Worm (Caenorhabditis elegans): ENCODE measurements around the gene srbc-2.
"Not testable (repeated sequence)": the region's sequence is repeated elsewhere in the genome, so short reads cannot be mapped to it uniquely, and the experiment has no call there.

srbc-2 gene

ce11 chrV:3409498-3409897 lies 32.6 kb upstream of the srbc-2 start:
- TF ChIP-seq F49E8.2 (tag; optimal IDR thresholded peaks at IDR 0.05; ENCODE audit: insufficient read depth), result no peak
- TF ChIP-seq Y56A3A.18 (GFP tag; IDR thresholded peaks at IDR 0.05), result no peak
- TF ChIP-seq somi-1 (GFP tag; optimal IDR thresholded peaks at IDR 0.05), result no peak
- no peak for TF ChIP-seq lir-1 (GFP tag; conservative IDR thresholded peaks at IDR 0.05)

DNA sequence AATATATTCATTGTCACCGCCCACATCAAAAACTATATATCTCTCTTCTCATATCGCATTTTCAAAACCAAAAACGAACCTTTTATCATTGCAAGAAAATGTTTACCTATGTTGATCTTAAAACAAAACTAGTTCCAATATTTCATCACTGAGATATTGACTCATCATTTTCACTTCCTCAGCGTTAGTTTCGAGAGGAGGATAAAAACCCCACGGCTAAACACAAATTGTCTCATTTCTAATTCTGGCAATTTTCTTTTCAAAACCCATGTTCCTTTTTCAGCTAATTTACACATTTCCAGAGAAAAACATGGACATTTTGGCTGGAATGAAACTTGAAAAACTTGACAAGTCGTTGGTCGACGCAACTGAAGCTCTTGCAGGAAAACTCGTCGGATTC lies 31.7 kb upstream of the srbc-2 start, which contains the start of gene T20D4.7:
Gene T20D4.7, plus strand, starts transcription at position 301 of the 400 bp plus-strand sequence.
- TF ChIP-seq egl-18 (GFP tag; IDR thresholded peaks at IDR 0.05) (no peak), T07F8.4 (tag; optimal IDR thresholded peaks at IDR 0.05) (no peak), let-607 (tag; optimal IDR thresholded peaks at IDR 0.05) (no peak), hmg-20 (GFP tag; IDR thresholded peaks at IDR 0.05) (no peak), dpff-1 (tag; optimal IDR thresholded peaks at IDR 0.05) (no peak), tlf-1 (GFP tag; optimal IDR thresholded peaks at IDR 0.05) (no peak), D2030.7 (GFP tag; IDR thresholded peaks at IDR 0.05) (no peak), C17E4.6 (GFP tag; IDR thresholded peaks at IDR 0.05) (no peak), Y95B8A.8 (GFP tag; IDR thresholded peaks at IDR 0.05) (no peak), xnd-1 (tag; optimal IDR thresholded peaks at IDR 0.05) (no peak)

DNA sequence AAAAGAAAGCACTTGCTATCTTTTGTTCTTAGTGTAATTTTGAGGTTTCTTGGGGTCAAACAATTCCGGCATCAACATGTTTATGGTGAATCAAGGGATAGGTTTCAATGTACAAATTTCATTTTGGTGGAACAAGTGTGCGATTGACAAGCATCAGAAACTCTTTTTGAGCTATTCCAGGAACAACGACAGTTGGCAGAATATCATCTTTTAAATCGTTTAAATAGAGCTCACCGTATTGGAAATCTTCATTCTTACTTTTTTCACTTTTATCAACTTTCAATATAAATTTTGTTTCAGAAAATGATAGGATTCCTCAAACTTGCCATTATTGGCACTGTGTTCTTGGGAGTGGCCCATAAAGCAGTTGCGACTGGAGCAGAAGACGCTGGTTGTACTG lies 23.1 kb upstream of the srbc-2 start, which contains the start of gene T20D4.10:
Gene T20D4.10, plus strand, starts transcription at position 301 of the 400 bp plus-strand sequence.
- not testable (repeated sequence) for TF ChIP-seq lsl-1 (GFP tag; optimal IDR thresholded peaks at IDR 0.05); ztf-6 (GFP tag; IDR thresholded peaks at IDR 0.05); egrh-3 (GFP tag; IDR thresholded peaks at IDR 0.05)

ce11 chrV:3398314-3398713 lies 21.4 kb upstream of the srbc-2 start, which contains the start of gene T20D4.11:
Gene T20D4.11 (plus strand): TSS chrV:3398690.
- TF ChIP-seq gei-17 (GFP tag; optimal IDR thresholded peaks at IDR 0.05) (no peak), hsf-1 (GFP tag; IDR thresholded peaks at IDR 0.05) (no peak), zfh-2 (GFP tag; conservative IDR thresholded peaks at IDR 0.05) (no peak), tbp1 (GFP tag; optimal IDR thresholded peaks at IDR 0.05) (no peak), unc-62 (GFP tag; optimal IDR thresholded peaks at IDR 0.05) (no peak), let-607 (tag; optimal IDR thresholded peaks at IDR 0.05) (no peak), ztf-6 (GFP tag; IDR thresholded peaks at IDR 0.05) (no peak), lin-26 (GFP tag; IDR thresholded peaks at IDR 0.05) (no peak), nfya-2 (GFP tag; IDR thresholded peaks at IDR 0.05) (no peak), F39B2.1 (GFP tag; IDR thresholded peaks at IDR 0.05) (no peak), attf-5 (GFP tag; optimal IDR thresholded peaks at IDR 0.05) (no peak), ceh-79 (tag; optimal IDR thresholded peaks at IDR 0.05) (no peak), fkh-3 (tag; optimal IDR thresholded peaks at IDR 0.05) (no peak), dpl-1 (GFP tag; optimal IDR thresholded peaks at IDR 0.05) (no peak), tbx-9 (tag; optimal IDR thresholded peaks at IDR 0.05; ENCODE audit: borderline replicate concordance) (no peak), snpc-3.4 (tag; optimal IDR thresholded peaks at IDR 0.05) (no peak), bed-2 (GFP tag; IDR thresholded peaks at IDR 0.05) (no peak), B0019.2 (GFP tag; conservative IDR thresholded peaks at IDR 0.05) (no peak), nhr-179 (tag; optimal IDR thresholded peaks at IDR 0.05) (no peak)
